Worm (Caenorhabditis elegans) whole organism, mixed stage, embryonic: ENCODE measurements around the gene col-87.

Source experiments
- M03D4.4 ChIP-seq: sonication (generic microtip); optimal IDR thresholded peaks from 2 replicates; lab custom pipeline; 2017; ENCODE audit warnings: mild to moderate bottlenecking, missing genetic modification characterization, missing compliant biosample characterization
- bed-3 ChIP-seq: fragments of 200-800 bp; sonication (Bioruptor generic); optimal IDR thresholded peaks from 3 replicates; lab custom pipeline; 2018; ENCODE audit warnings: mild to moderate bottlenecking, missing genetic modification characterization, moderate library complexity, missing compliant biosample characterization
- blmp-1 ChIP-seq: fragments of 150-350 bp; optimal IDR thresholded peaks from 2 replicates; lab custom pipeline; 2014; ENCODE audit warnings: missing biosample characterization, missing genetic modification characterization
- ceh-39 ChIP-seq: fragments of 150-350 bp; optimal IDR thresholded peaks from 2 replicates; lab custom pipeline; 2014; ENCODE audit warnings: missing biosample characterization, missing genetic modification characterization
- ceh-43 ChIP-seq: fragments of 200-800 bp; sonication (Bioruptor generic); optimal IDR thresholded peaks from 2 replicates; lab custom pipeline; 2018; ENCODE audit warnings: mild to moderate bottlenecking, missing genetic modification characterization, moderate library complexity, missing compliant biosample characterization
- ceh-83 ChIP-seq: fragments of 200-800 bp; sonication (Bioruptor generic); optimal IDR thresholded peaks from 2 replicates; lab custom pipeline; 2018; ENCODE audit warnings: mild to moderate bottlenecking, missing genetic modification characterization, missing compliant biosample characterization
- ces-1 ChIP-seq: fragments of 150-350 bp; optimal IDR thresholded peaks from 2 replicates; lab custom pipeline; 2014; ENCODE audit warnings: missing biosample characterization, missing genetic modification reagents, missing genetic modification characterization
- cnd-1 ChIP-seq: fragments of 200-800 bp; sonication (Bioruptor generic); optimal IDR thresholded peaks from 2 replicates; lab custom pipeline; 2018; ENCODE audit warnings: mild to moderate bottlenecking, missing genetic modification characterization, missing compliant biosample characterization
- drap-1 ChIP-seq: fragments of 200-800 bp; sonication (Bioruptor generic); optimal IDR thresholded peaks from 3 replicates; lab custom pipeline; 2018; ENCODE audit warnings: mild to moderate bottlenecking, missing genetic modification characterization, missing compliant biosample characterization
- elt-1 ChIP-seq: sonication (generic microtip); optimal IDR thresholded peaks from 2 replicates; lab custom pipeline; 2017; ENCODE audit warnings: missing genetic modification characterization, mild to moderate bottlenecking, missing compliant biosample characterization, antibody characterized with exemption, moderate library complexity, borderline replicate concordance; ENCODE audit not compliant: insufficient read depth
- elt-3 ChIP-seq: fragments of 150-350 bp; optimal IDR thresholded peaks from 2 replicates; lab custom pipeline; 2014; ENCODE audit warnings: missing biosample characterization, missing genetic modification characterization
- flh-1 ChIP-seq: fragments of 200-800 bp; sonication (Bioruptor generic); optimal IDR thresholded peaks from 2 replicates; lab custom pipeline; 2018; ENCODE audit warnings: mild to moderate bottlenecking, missing genetic modification characterization, moderate library complexity, missing compliant biosample characterization
- ham-2 ChIP-seq: fragments of 200-800 bp; sonication (Bioruptor generic); optimal IDR thresholded peaks from 2 replicates; lab custom pipeline; 2018; ENCODE audit warnings: mild to moderate bottlenecking, missing genetic modification characterization, missing compliant biosample characterization
- hlh-1 ChIP-seq: fragments of 150-350 bp; optimal IDR thresholded peaks from 2 replicates; lab custom pipeline; 2014; ENCODE audit warnings: missing biosample characterization, missing genetic modification reagents, missing genetic modification characterization
- lin-13 ChIP-seq: fragments of 150-350 bp; optimal IDR thresholded peaks from 2 replicates; lab custom pipeline; 2014; ENCODE audit warnings: missing biosample characterization, missing genetic modification characterization
- lin-32 ChIP-seq: fragments of 200-800 bp; sonication (Bioruptor generic); optimal IDR thresholded peaks from 2 replicates; lab custom pipeline; 2018; ENCODE audit warnings: mild to moderate bottlenecking, missing genetic modification characterization, missing compliant biosample characterization
- lsy-2 ChIP-seq: fragments of 150-350 bp; optimal IDR thresholded peaks from 2 replicates; lab custom pipeline; 2014; ENCODE audit warnings: missing biosample characterization, missing genetic modification characterization
- mab-5 ChIP-seq: fragments of 150-350 bp; optimal IDR thresholded peaks from 2 replicates; lab custom pipeline; 2014; ENCODE audit warnings: missing biosample characterization, missing genetic modification characterization
- mep-1 ChIP-seq: fragments of 150-350 bp; optimal IDR thresholded peaks from 2 replicates; lab custom pipeline; 2017; ENCODE audit warnings: missing biosample characterization, missing genetic modification reagents, missing genetic modification characterization, inconsistent platforms
- mls-2 ChIP-seq: sonication (generic microtip); optimal IDR thresholded peaks from 2 replicates; lab custom pipeline; 2016; ENCODE audit warnings: mild to moderate bottlenecking, missing genetic modification characterization, moderate library complexity, missing compliant biosample characterization
- nhr-12 ChIP-seq: fragments of 150-350 bp; optimal IDR thresholded peaks from 2 replicates; lab custom pipeline; 2014; ENCODE audit warnings: missing biosample characterization, missing genetic modification characterization
- nhr-2 ChIP-seq: fragments of 150-350 bp; optimal IDR thresholded peaks from 2 replicates; lab custom pipeline; 2014; ENCODE audit warnings: missing biosample characterization, missing genetic modification characterization
- nhr-237 ChIP-seq: fragments of 150-350 bp; optimal IDR thresholded peaks from 2 replicates; lab custom pipeline; 2014; ENCODE audit warnings: missing biosample characterization, missing genetic modification characterization
- nhr-28 ChIP-seq: fragments of 150-350 bp; optimal IDR thresholded peaks from 2 replicates; lab custom pipeline; 2014; ENCODE audit warnings: missing biosample characterization, missing genetic modification characterization
- nhr-76 ChIP-seq: sonication (generic microtip); optimal IDR thresholded peaks from 2 replicates; lab custom pipeline; 2017; ENCODE audit warnings: missing biosample characterization, missing genetic modification characterization
- pha-4 ChIP-seq: fragments of 150-350 bp; optimal IDR thresholded peaks from 2 replicates; lab custom pipeline; 2018; ENCODE audit warnings: missing biosample characterization, missing genetic modification reagents, missing genetic modification characterization
- sem-2 ChIP-seq: fragments of 200-800 bp; sonication (Bioruptor generic); optimal IDR thresholded peaks from 2 replicates; lab custom pipeline; 2018; ENCODE audit warnings: mild to moderate bottlenecking, missing genetic modification characterization, missing compliant biosample characterization
- snpc-4 ChIP-seq: fragments of 150-350 bp; optimal IDR thresholded peaks from 2 replicates; lab custom pipeline; 2014; ENCODE audit warnings: missing biosample characterization, missing genetic modification characterization
- sptf-1 ChIP-seq: sonication (generic microtip); optimal IDR thresholded peaks from 2 replicates; lab custom pipeline; 2017; ENCODE audit warnings: mild to moderate bottlenecking, missing genetic modification characterization, moderate library complexity, missing compliant biosample characterization
- tbx-8 ChIP-seq: fragments of 200-800 bp; sonication (Bioruptor generic); optimal IDR thresholded peaks from 2 replicates; lab custom pipeline; 2018; ENCODE audit warnings: mild to moderate bottlenecking, missing genetic modification characterization, moderate library complexity, missing compliant biosample characterization
- unc-120 ChIP-seq: sonication (generic microtip); optimal IDR thresholded peaks from 2 replicates; lab custom pipeline; 2017; ENCODE audit warnings: missing genetic modification characterization, missing compliant biosample characterization; ENCODE audit not compliant: poor library complexity, severe bottlenecking
- unc-39 ChIP-seq: fragments of 150-350 bp; optimal IDR thresholded peaks from 2 replicates; lab custom pipeline; 2014; ENCODE audit warnings: missing biosample characterization, missing genetic modification characterization
- unc-62 ChIP-seq: fragments of 150-350 bp; optimal IDR thresholded peaks from 2 replicates; lab custom pipeline; 2014; ENCODE audit warnings: missing biosample characterization, missing genetic modification reagents, missing genetic modification characterization
- zip-8 ChIP-seq: fragments of 150-350 bp; optimal IDR thresholded peaks from 2 replicates; lab custom pipeline; 2014; ENCODE audit warnings: missing biosample characterization, missing genetic modification characterization
- ztf-11 ChIP-seq: fragments of 150-350 bp; optimal IDR thresholded peaks from 2 replicates; lab custom pipeline; 2014; ENCODE audit warnings: missing biosample characterization, missing genetic modification characterization

Gene col-87

ce11 chrII:14053141-14053540, 41.3 kb downstream of the col-87 start:
- TF ChIP-seq snpc-4 (tag; lab: Kevin White, UChicago) (no peak), lin-32 (GFP tag; lab: Kevin White, UChicago) (no peak), nhr-12 (tag; lab: Kevin White, UChicago) (no peak), elt-3 (tag; lab: Kevin White, UChicago) (no peak)

DNA sequence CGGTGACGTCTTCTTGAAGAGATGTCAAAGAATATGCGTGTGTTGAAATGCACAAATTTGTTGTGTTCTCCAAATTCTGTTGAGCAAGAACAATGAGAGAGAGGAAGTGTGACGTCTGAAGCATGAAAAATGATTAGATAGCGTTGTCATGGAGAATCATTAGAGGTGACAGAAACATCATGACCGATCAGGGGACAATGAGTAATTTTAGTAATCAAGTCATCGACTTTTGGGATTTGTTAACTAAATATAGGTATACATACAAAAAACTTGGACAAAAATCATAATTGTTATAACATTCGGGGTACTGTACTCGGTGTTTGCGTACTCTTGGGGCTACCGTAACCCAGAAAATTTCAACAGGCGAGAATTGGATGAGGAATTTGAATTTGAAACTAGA, 42.3 kb downstream of the col-87 start, which contains the start of gene daf-5:
TSS of gene daf-5 (minus strand) at position 101 of the 400 bp plus-strand sequence.
- TF ChIP-seq snpc-4 (tag; lab: Kevin White, UChicago): no peak
- no peak for TF ChIP-seq nhr-2 (tag; lab: Kevin White, UChicago)
- TF ChIP-seq lsy-2 (tag; lab: Kevin White, UChicago): no peak
- TF ChIP-seq nhr-237: no peak
- no peak for TF ChIP-seq pha-4 (tag; lab: Kevin White, UChicago)
- TF ChIP-seq ham-2: no peak
- TF ChIP-seq sptf-1 (tag; lab: Kevin White, UChicago): no peak
- TF ChIP-seq elt-1 (tag; lab: Kevin White, UChicago): no peak
- TF ChIP-seq ztf-11: no peak
- TF ChIP-seq flh-1 (GFP tag; lab: Kevin White, UChicago): no peak
- TF ChIP-seq tbx-8: no peak
- no peak for TF ChIP-seq unc-39

DNA sequence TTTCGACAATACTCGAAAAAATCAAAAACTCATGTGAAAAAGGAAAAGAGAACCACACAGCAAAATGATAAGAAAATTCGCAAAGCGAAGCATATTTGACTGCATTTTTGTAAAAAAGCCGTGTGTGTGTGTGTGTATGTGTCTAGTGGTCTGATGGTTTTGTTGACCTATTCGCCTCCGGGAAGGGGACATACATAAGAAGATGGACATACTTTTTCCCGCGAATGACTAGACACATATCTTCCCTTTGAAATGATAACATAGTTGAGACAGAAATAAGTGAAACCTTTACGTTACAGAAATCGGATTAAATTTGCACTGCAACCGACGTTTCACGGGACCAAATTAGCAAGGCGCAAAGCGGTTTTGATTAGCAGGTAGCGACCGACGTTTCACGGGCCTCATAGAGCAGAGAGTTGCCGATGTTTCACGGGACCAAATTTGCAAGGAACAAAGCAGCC, 43.0 kb downstream of the col-87 start:
- TF ChIP-seq ceh-39 (tag; lab: Kevin White, UChicago): no peak
- TF ChIP-seq mep-1: no peak
- no peak for TF ChIP-seq pha-4 (tag; lab: Kevin White, UChicago)
- no peak for TF ChIP-seq nhr-237
- TF ChIP-seq hlh-1: no peak
- no peak for TF ChIP-seq elt-1 (tag; lab: Kevin White, UChicago)
- TF ChIP-seq ces-1 (GFP tag; lab: Kevin White, UChicago): no peak
- TF ChIP-seq ceh-43 (GFP tag; lab: Kevin White, UChicago): no peak
- TF ChIP-seq M03D4.4 (tag; lab: Kevin White, UChicago): no peak

- no peak for TF ChIP-seq ces-1 (GFP tag; lab: Kevin White, UChicago)
- TF ChIP-seq mab-5: no peak
- peak; percentile 56 for TF ChIP-seq mep-1
- TF ChIP-seq ham-2: peak; percentile 13
- peak; percentile 52 for TF ChIP-seq cnd-1 (tag; lab: Kevin White, UChicago)
- TF ChIP-seq nhr-2 (tag; lab: Kevin White, UChicago): no peak
- peak; percentile 26 for TF ChIP-seq nhr-237
- TF ChIP-seq unc-39: no peak
- no peak for TF ChIP-seq elt-3 (tag; lab: Kevin White, UChicago)
- TF ChIP-seq elt-1 (tag; lab: Kevin White, UChicago): peak; percentile 23
- TF ChIP-seq flh-1 (GFP tag; lab: Kevin White, UChicago): no peak
- TF ChIP-seq blmp-1 (tag; lab: Kevin White, UChicago): no peak
- no peak for TF ChIP-seq nhr-28
- TF ChIP-seq lin-13 (tag; lab: Kevin White, UChicago): no peak
- TF ChIP-seq zip-8: no peak
- TF ChIP-seq unc-120 (tag; lab: Kevin White, UChicago): peak; percentile 69
- TF ChIP-seq sptf-1 (tag; lab: Kevin White, UChicago): no peak
- peak; percentile 75 for TF ChIP-seq hlh-1
- no peak for TF ChIP-seq M03D4.4 (tag; lab: Kevin White, UChicago)
- TF ChIP-seq nhr-76: no peak
- no peak for TF ChIP-seq lin-32 (GFP tag; lab: Kevin White, UChicago)
- TF ChIP-seq nhr-12 (tag; lab: Kevin White, UChicago): no peak
- TF ChIP-seq ceh-83 (GFP tag; lab: Kevin White, UChicago): no peak
- no peak for TF ChIP-seq ceh-43 (GFP tag; lab: Kevin White, UChicago)
These were observed 44.0 kb downstream of the col-87 start for ce11 chrII:14050506-14050905.

- TF ChIP-seq lin-13 (tag; lab: Kevin White, UChicago) (no peak), elt-1 (tag; lab: Kevin White, UChicago) (peak; percentile 30), zip-8 (no peak), snpc-4 (tag; lab: Kevin White, UChicago) (no peak), lin-32 (GFP tag; lab: Kevin White, UChicago) (no peak), ztf-11 (no peak), nhr-76 (no peak), tbx-8 (no peak), unc-120 (tag; lab: Kevin White, UChicago) (peak; percentile 65), pha-4 (tag; lab: Kevin White, UChicago) (no peak), mep-1 (no peak), ham-2 (peak; percentile 30), mab-5 (no peak), unc-62 (peak; percentile 68), ceh-83 (GFP tag; lab: Kevin White, UChicago) (no peak), sem-2 (GFP tag; lab: Kevin White, UChicago) (no peak), mls-2 (tag; lab: Kevin White, UChicago) (no peak), blmp-1 (tag; lab: Kevin White, UChicago) (no peak), drap-1 (GFP tag; lab: Kevin White, UChicago) (no peak), bed-3 (GFP tag; lab: Kevin White, UChicago) (no peak), elt-3 (tag; lab: Kevin White, UChicago) (no peak), ceh-43 (GFP tag; lab: Kevin White, UChicago) (no peak), hlh-1 (peak; percentile 90)
These were observed 45.4 kb downstream of the col-87 start for ce11 chrII:14049097-14049496.
